Worm (Caenorhabditis elegans) whole organism, L4 larva: ENCODE measurements around the gene srh-269.

ENCODE experiments used
- egl-27 ChIP-seq: sonication (generic microtip); optimal IDR thresholded peaks from 3 replicates; lab custom pipeline; 2017; ENCODE audit warnings: missing biosample characterization, missing genetic modification reagents, missing genetic modification characterization
- lsy-2 ChIP-seq, 2 experiments: fragments of 150-350 bp in 1 of 2; sonication (generic microtip) in 1 of 2; optimal IDR thresholded peaks; 2 replicates each; lab custom pipeline; 2014 to 2017; ENCODE audit warnings: missing biosample characterization in 2 of 2, missing genetic modification characterization in 2 of 2

ce11 chrV:16629600-16629999 is 37.8 kb upstream of the srh-269 start, which contains the start of gene srd-21:
- TF ChIP-seq lsy-2 (tag; optimal IDR thresholded peaks at IDR 0.05; lab: Kevin White, UChicago) (no peak), egl-27 (no peak)
